Worm (Caenorhabditis elegans) whole organism, L4/young adult: ENCODE data around the gene W09H1.3.

Experiments used
- W03F9.2 ChIP-seq: fragments of 150-350 bp; optimal IDR thresholded peaks from 2 replicates; lab custom pipeline; 2014; ENCODE audit warnings: missing biosample characterization, missing genetic modification characterization
- dao-5 ChIP-seq: sonication (generic microtip); optimal IDR thresholded peaks from 2 replicates; lab custom pipeline; 2016; ENCODE audit warnings: missing genotype, missing genetic modification characterization, moderate library complexity, missing compliant biosample characterization
- him-1 ChIP-seq: sonication (generic microtip); optimal IDR thresholded peaks from 2 replicates; lab custom pipeline; 2016; ENCODE audit warnings: missing genotype, missing genetic modification reagents, missing genetic modification characterization, missing compliant biosample characterization

DNA sequence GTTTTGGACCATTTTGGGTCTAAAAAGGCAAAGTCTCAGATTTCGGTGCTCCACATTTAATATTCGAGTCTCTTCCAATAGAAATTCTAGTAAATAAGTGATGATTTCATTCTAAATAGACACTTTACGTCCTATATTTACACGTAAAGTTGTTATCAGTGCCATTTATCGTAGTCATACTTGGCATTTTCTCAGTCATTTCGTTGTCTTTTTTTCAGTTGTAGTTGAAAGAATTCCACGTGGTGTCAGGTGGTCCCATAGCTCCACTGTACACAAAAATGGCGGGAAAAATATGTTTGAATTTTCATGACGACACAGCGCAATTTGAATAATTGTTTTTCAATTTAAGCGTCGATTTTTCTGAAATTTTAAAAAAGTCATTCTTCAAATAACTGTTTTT, 6.2 kb downstream of the W09H1.3 start:
- TF ChIP-seq dao-5 (tag; lab: Kevin White, UChicago): no peak
- no peak for TF ChIP-seq W03F9.2 (tag; lab: Kevin White, UChicago)
- TF ChIP-seq him-1 (tag; lab: Kevin White, UChicago): no peak
